Fruit fly (Drosophila melanogaster) whole organism, adult: ENCODE data around the gene Swip-1.

Experiments used
- CG11617 ChIP-seq: fragments of 200-800 bp; sonication (Bioruptor generic); optimal IDR thresholded peaks from 2 replicates; lab custom pipeline; 2017; ENCODE audit warnings: mild to moderate bottlenecking, missing biosample characterization, missing genetic modification reagents, missing genetic modification characterization
- CG12768 ChIP-seq: fragments of 200-800 bp; sonication (Bioruptor generic); optimal IDR thresholded peaks from 2 replicates; lab custom pipeline; 2017; ENCODE audit warnings: missing biosample characterization, missing genetic modification characterization, mild to moderate bottlenecking, moderate library complexity, missing genetic modification reagents
- CG14711 ChIP-seq: fragments of 200-800 bp; sonication (Bioruptor generic); optimal IDR thresholded peaks from 2 replicates; lab custom pipeline; 2018; ENCODE audit warnings: missing biosample characterization, mild to moderate bottlenecking, missing genetic modification characterization, moderate library complexity
- CG1620 ChIP-seq: fragments of 200-800 bp; sonication (Bioruptor generic); optimal IDR thresholded peaks from 2 replicates; lab custom pipeline; 2016; ENCODE audit warnings: missing biosample characterization, missing genetic modification characterization
- CG33017 ChIP-seq: fragments of 200-800 bp; sonication (Bioruptor generic); optimal IDR thresholded peaks from 2 replicates; lab custom pipeline; 2018; ENCODE audit warnings: missing biosample characterization, mild to moderate bottlenecking, missing genetic modification characterization, moderate library complexity
- CG5204 ChIP-seq: fragments of 200-800 bp; sonication (Bioruptor generic); optimal IDR thresholded peaks from 2 replicates; lab custom pipeline; 2016; ENCODE audit warnings: missing biosample characterization, missing genetic modification characterization
- CG7045 ChIP-seq: fragments of 200-800 bp; sonication (Bioruptor generic); optimal IDR thresholded peaks from 2 replicates; lab custom pipeline; 2017; ENCODE audit warnings: missing biosample characterization, mild to moderate bottlenecking, missing genetic modification characterization
- CG7101 ChIP-seq: fragments of 200-800 bp; sonication (Bioruptor generic); optimal IDR thresholded peaks from 2 replicates; lab custom pipeline; 2018; ENCODE audit warnings: missing biosample characterization, mild to moderate bottlenecking, missing genetic modification characterization, moderate library complexity
- Clk ChIP-seq: fragments of 200-800 bp; sonication (Bioruptor generic); optimal IDR thresholded peaks from 2 replicates; lab custom pipeline; 2017; ENCODE audit warnings: missing biosample characterization, missing genetic modification characterization
- Crg-1 ChIP-seq: fragments of 200-800 bp; sonication (Bioruptor generic); optimal IDR thresholded peaks from 2 replicates; lab custom pipeline; 2016; ENCODE audit warnings: missing biosample characterization, missing genetic modification characterization
- Hr96 ChIP-seq: fragments of 200-800 bp; sonication (Bioruptor generic); optimal IDR thresholded peaks from 2 replicates; lab custom pipeline; 2016; ENCODE audit warnings: missing biosample characterization, missing genetic modification characterization
- Mnt ChIP-seq: fragments of 200-800 bp; sonication (Bioruptor generic); optimal IDR thresholded peaks from 2 replicates; lab custom pipeline; 2016; ENCODE audit warnings: missing biosample characterization, mild to moderate bottlenecking, missing genetic modification characterization
- bab1 ChIP-seq: fragments of 200-800 bp; sonication (Bioruptor generic); optimal IDR thresholded peaks from 3 replicates; lab custom pipeline; 2019; ENCODE audit warnings: missing biosample characterization, mild to moderate bottlenecking, missing genetic modification characterization, moderate library complexity
- cic ChIP-seq: fragments of 200-800 bp; sonication (Bioruptor generic); optimal IDR thresholded peaks from 2 replicates; lab custom pipeline; 2017; ENCODE audit warnings: missing biosample characterization, mild to moderate bottlenecking, missing genetic modification characterization, moderate library complexity
- cnc ChIP-seq, 2 experiments: fragments of >200 bp; optimal IDR thresholded peaks; 2 replicates each; lab custom pipeline; 2017
- kay ChIP-seq: fragments of 200-800 bp; sonication (Bioruptor generic); peaks from one replicate; lab custom pipeline; 2016; ENCODE audit warnings: missing biosample characterization, missing genetic modification characterization, borderline replicate concordance
- ovo ChIP-seq: fragments of 200-800 bp; sonication (Bioruptor generic); optimal IDR thresholded peaks from 2 replicates; lab custom pipeline; 2016; ENCODE audit warnings: missing biosample characterization, missing genetic modification characterization
- pad ChIP-seq: fragments of 200-800 bp; sonication (Bioruptor generic); optimal IDR thresholded peaks from 3 replicates; lab custom pipeline; 2017; ENCODE audit warnings: missing biosample characterization, missing genetic modification characterization, mild to moderate bottlenecking, moderate library complexity, missing genetic modification reagents
- tj ChIP-seq: fragments of 200-800 bp; sonication (Bioruptor generic); optimal IDR thresholded peaks from 3 replicates; lab custom pipeline; 2017; ENCODE audit warnings: missing biosample characterization, mild to moderate bottlenecking, missing genetic modification characterization, moderate library complexity
- toe ChIP-seq: fragments of 200-800 bp; sonication (Bioruptor generic); optimal IDR thresholded peaks from 2 replicates; lab custom pipeline; 2016; ENCODE audit warnings: missing biosample characterization, missing genetic modification characterization

Swip-1 gene

DNA sequence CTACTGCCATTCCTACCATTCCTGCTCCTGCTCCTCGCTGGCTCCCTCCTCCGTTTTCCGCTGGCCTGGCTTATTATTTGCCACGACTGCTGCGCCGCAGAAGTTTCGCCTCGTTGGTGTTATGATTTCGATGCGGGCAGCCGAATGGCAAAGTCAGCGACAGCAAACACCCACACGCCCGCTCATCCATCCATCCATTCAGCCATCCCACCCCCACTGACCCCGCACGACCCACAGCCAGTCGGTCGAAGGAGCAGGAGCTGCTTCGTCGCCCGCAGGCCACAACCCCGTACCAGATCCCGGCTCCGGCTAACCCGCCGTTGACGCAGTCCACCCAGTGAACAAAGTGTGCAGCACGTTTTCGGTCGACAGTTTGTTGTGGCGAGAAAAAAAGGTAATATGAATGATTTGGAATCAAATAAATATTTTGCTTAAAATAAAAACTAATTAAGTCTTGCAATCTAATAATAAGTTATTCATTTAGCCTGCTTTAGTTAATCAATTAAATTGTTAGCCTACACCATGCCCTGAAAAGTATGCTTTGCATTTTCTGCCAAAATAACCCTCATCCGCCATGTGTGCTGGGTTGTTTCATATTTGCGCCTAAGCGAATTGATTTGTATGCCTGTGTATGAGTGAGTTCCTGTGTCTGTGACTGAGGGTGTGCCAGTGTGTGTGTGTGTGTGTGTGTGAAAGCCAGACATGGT, 39.6 kb upstream of the Swip-1 start:
- TF ChIP-seq bab1 (GFP tag; lab: Kevin White, UChicago) (no peak), Crg-1 (GFP tag; lab: Kevin White, UChicago) (no peak), CG7101 (peak; percentile 21), CG33017 (tag; lab: Kevin White, UChicago) (peak; percentile 32), CG7045 (GFP tag; lab: Kevin White, UChicago) (peak; percentile 11), cic (GFP tag; lab: Kevin White, UChicago) (no peak), Mnt (GFP tag; lab: Kevin White, UChicago) (no peak), toe (GFP tag; lab: Kevin White, UChicago) (peak; percentile 10)

DNA sequence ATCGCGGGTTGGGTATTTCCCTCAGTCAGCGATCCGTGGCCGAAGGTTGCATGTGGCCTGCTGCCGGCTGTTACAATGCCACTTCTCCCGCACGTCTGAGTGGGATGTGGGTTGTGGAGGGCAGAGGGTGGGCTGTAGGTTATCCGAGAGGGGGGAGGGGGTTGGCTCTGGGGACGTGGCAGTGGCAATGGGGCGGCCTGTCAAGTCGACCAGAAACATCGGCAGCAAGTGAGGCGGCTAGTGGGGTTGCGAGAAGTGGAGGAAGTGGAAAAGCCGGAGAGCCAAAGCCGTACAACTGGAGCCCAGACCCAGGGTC, 37.6 kb upstream of the Swip-1 start:
- TF ChIP-seq tj (GFP tag; lab: Kevin White, UChicago) (no peak), CG33017 (tag; lab: Kevin White, UChicago) (no peak), toe (GFP tag; lab: Kevin White, UChicago) (no peak), ovo (GFP tag; lab: Kevin White, UChicago) (no peak), pad (GFP tag; lab: Kevin White, UChicago) (no peak), CG12768 (no peak), bab1 (GFP tag; lab: Kevin White, UChicago) (no peak)

DNA sequence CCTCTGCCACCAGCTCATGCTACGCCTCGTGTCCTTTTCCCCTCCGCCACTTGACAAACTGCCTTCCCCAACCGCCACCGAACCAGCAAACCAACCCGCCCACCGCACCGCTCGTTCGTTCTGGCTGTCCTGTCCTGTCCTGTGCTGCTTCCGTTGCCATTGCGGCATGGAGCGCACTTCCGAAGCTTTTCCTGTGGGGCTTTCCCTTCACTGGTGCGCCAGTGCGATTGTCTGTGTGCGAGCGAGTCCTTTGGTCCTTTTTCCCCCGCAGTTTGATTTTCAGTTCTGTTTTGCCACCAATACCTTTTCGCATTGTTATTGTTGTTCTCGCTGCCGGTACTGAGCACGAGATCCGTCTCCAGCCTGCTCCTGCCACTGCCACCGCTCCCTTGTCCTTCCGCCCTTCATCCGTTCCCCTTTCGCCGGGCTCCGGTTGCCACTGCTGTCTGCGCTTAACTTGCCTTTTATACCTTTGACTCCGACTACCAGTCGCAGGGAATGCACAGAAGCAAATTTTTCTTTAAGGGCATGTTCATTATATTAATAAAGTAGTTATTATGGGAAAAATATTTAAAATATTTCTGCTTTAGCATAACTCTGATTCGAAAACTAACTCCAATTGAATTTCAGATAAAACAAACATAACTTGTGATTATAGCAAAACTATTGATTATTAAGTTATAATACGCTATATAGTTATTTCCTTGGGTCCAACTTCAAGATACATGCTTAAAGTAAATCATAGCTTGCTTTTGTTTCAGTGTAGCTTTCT, 37.1 kb upstream of the Swip-1 start:
- TF ChIP-seq CG11617 (peak; percentile 13), Clk (no peak), CG7101 (peak; percentile 8), CG5204 (peak; percentile 43), CG7045 (GFP tag; lab: Kevin White, UChicago) (peak; percentile 8), tj (GFP tag; lab: Kevin White, UChicago) (peak; percentile 10), Crg-1 (GFP tag; lab: Kevin White, UChicago) (no peak)

DNA sequence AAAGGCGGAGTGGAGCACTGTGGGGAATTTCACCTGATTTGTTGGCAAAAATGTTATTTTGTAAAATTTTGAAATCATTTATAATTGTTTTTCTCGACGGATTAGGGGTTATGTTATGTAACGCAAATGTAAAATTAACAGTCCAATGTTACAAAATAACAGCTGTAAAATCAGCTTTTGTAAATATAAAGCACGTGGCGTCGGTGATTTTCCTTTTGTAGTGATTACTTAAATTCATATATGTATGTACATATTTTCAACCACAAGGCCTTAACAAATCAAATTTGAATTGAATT, 35.1 kb upstream of the Swip-1 start, which contains the start of gene CG15172:
Gene CG15172 (plus strand): TSS at position 197 of the 296 bp plus-strand sequence.
- TF ChIP-seq cnc (optimal IDR thresholded peaks at IDR 0.05; lab: Kevin White, UChicago) = no peak
- no peak for TF ChIP-seq Hr96 (GFP tag; lab: Kevin White, UChicago)
- TF ChIP-seq CG1620 = no peak
- TF ChIP-seq CG11617 = no peak
- no peak for TF ChIP-seq tj (GFP tag; lab: Kevin White, UChicago)
- no peak for TF ChIP-seq CG12768
- no peak for TF ChIP-seq kay (GFP tag; lab: Kevin White, UChicago)
- no peak for TF ChIP-seq Clk
- TF ChIP-seq CG5204 = no peak
- TF ChIP-seq pad (GFP tag; lab: Kevin White, UChicago) = no peak
- no peak for TF ChIP-seq Mnt (GFP tag; lab: Kevin White, UChicago)
- no peak for TF ChIP-seq CG33017 (tag; lab: Kevin White, UChicago)
- TF ChIP-seq Crg-1 (GFP tag; lab: Kevin White, UChicago) = no peak

DNA sequence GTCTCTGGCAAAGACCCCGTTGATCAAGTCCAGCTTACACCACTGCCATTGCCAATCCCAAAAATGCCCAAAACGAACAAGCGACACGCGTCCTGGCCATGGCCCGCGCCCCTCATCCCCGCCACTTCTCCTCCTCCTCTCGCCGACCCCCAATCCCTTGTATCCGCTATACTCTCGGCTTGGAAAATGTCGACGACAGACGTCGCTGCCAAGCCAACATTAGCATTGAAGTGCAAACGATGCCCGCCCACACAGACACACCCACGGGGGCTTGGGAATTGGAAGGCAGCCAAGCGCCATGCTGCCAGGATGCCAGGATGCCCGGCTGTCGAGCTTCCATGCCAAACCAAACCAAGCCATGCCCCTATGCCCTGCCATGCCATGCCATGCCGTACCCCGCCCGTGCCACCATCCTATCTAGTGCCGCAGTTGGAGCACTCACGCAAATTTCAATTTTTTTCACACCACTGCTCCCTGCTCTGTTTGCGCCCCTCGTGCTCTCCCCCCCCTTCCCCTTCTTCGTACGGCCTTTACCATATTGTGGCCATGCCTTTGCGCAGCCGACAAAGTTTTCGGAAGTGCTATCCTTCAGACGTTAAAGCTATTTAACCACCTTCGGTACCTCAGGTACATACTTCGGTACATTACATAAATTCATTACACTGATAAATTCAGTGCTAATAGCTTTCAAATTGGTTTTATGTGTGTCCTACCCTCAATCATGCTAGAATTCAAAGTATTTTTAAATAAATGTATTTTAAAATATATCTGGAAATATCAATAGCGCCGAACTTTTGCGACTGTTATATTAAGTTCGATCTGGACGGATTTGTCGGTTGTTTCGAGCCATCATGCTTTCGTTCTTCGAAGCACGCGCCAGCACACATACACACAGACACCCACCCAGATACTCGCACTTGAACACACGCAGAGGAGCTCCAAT, 34.5 kb upstream of the Swip-1 start:
- TF ChIP-seq CG7045 (GFP tag; lab: Kevin White, UChicago) (peak; percentile 74), bab1 (GFP tag; lab: Kevin White, UChicago) (no peak), Clk (peak; percentile 64), pad (GFP tag; lab: Kevin White, UChicago) (peak; percentile 40), CG33017 (tag; lab: Kevin White, UChicago) (peak; percentile 80), CG7101 (peak; percentile 72), CG5204 (peak; percentile 49), CG11617 (peak; percentile 71), cnc (optimal IDR thresholded peaks at IDR 0.05; lab: Kevin White, UChicago) (no peak), Mnt (GFP tag; lab: Kevin White, UChicago) (peak; percentile 0), CG1620 (no peak), CG12768 (peak; percentile 45), Hr96 (GFP tag; lab: Kevin White, UChicago) (no peak), tj (GFP tag; lab: Kevin White, UChicago) (peak; percentile 1), CG14711 (tag; lab: Kevin White, UChicago) (peak; percentile 9), kay (GFP tag; lab: Kevin White, UChicago) (peak; percentile 54), ovo (GFP tag; lab: Kevin White, UChicago) (no peak)

DNA sequence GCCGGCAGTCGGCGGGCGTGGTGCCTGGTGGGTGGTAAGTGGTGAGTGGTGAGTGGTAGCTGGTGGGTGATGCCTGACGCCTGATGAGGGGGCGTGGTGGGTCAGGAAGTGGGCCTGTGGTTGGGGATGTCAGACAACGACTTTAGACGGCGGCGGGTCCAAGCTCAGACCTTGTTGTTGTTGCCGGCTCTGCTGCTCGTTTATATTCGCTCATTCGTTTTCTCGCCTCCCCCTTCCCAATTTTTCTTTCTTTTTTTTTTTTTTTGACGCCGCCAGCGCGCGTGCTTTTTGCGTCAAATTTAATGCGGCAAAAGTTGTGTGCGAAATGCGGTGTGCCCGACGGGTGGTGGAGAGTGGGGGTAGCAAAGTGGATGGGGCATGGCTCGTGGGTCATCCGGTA, 32.6 kb upstream of the Swip-1 start:
- TF ChIP-seq Crg-1 (GFP tag; lab: Kevin White, UChicago) (no peak), CG5204 (no peak), CG11617 (no peak), kay (GFP tag; lab: Kevin White, UChicago) (no peak), CG7045 (GFP tag; lab: Kevin White, UChicago) (no peak), CG33017 (tag; lab: Kevin White, UChicago) (no peak), CG7101 (no peak), pad (GFP tag; lab: Kevin White, UChicago) (no peak), CG1620 (no peak), cic (GFP tag; lab: Kevin White, UChicago) (no peak), CG12768 (no peak)
